Worm (Caenorhabditis elegans): Measurements from ENCODE around the gene C56C10.4.

The C56C10.4 gene

ce11 chrII:6582758-6583157 is at the start of gene C56C10.4:
TSS of gene C56C10.4 (plus strand) at chrII:6583058.
- TF ChIP-seq W03F9.2 (tag; optimal IDR thresholded peaks at IDR 0.05), result no peak
- no peak for TF ChIP-seq him-1 (tag; optimal IDR thresholded peaks at IDR 0.05)
- no peak for TF ChIP-seq dao-5 (tag; optimal IDR thresholded peaks at IDR 0.05)

ce11 chrII:6535957-6536424 is 46.9 kb upstream of the C56C10.4 start, which contains the start of gene utp-20:
TSS of gene utp-20 (plus strand) at chrII:6536374.
- TF ChIP-seq W03F9.2 (tag; optimal IDR thresholded peaks at IDR 0.05) (peak; percentile 62), him-1 (tag; optimal IDR thresholded peaks at IDR 0.05) (no peak)

DNA sequence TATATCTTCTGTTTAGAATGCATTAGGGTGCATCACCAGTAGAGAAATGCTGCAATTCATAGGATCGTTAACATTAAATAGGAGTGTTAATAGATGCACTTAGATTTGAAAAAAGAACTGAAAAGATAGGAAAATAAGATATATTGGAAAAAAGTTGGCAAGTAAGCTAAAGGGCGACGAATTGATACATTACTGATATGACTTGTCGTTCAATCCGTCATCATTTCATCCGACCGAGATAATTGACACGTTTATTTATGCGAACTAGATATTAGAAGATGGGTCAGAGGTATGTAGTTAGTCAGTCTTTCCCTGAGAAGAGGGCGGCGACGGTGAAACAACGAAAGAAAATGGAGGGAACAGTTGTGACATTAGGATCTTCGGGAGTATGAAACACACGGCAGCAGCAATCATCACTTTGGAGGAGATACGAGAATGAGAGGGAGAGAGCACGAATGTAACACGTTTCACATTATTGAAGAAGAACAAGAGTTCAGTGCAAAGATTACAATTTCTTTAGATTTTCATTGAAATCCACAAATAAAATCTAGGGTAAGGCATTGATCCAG is 37.9 kb upstream of the C56C10.4 start, which contains the start of gene lron-15:
Gene lron-15, minus strand, starts transcription at position 51 of the 569 bp plus-strand sequence.
- no peak for TF ChIP-seq W03F9.2 (tag; optimal IDR thresholded peaks at IDR 0.05)
- TF ChIP-seq him-1 (tag; optimal IDR thresholded peaks at IDR 0.05), result no peak
- no peak for TF ChIP-seq dao-5 (tag; optimal IDR thresholded peaks at IDR 0.05)

ce11 chrII:6554677-6555076 is 28.2 kb upstream of the C56C10.4 start, which contains the start of gene wrn-1:
TSS of gene wrn-1 (plus strand) at chrII:6554977.
- TF ChIP-seq dao-5 (tag; optimal IDR thresholded peaks at IDR 0.05) (no peak), him-1 (tag; optimal IDR thresholded peaks at IDR 0.05) (no peak), W03F9.2 (tag; optimal IDR thresholded peaks at IDR 0.05) (no peak)

DNA sequence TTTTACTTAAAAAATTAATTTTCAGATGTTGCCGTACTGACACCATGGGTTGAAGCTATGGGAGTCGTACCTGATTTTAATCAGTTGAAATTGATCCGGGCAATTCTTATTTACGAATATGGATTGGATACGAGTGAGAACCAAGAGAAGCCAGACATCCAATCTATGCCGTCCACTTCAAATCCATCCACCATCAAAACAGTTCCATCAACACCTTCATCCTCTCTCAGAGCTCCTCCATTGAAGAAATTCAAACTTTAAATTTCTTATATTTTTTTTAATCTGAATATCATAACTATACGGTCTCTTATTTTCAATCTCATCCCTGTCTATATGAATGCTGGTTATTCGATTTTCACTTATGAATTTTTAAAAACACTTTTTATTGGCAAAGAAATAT is 24.0 kb upstream of the C56C10.4 start:
- TF ChIP-seq him-1 (tag; optimal IDR thresholded peaks at IDR 0.05) (no peak), W03F9.2 (tag; optimal IDR thresholded peaks at IDR 0.05) (no peak), dao-5 (tag; optimal IDR thresholded peaks at IDR 0.05) (no peak)

ce11 chrII:6560291-6560690 is 22.6 kb upstream of the C56C10.4 start:
- no peak for TF ChIP-seq W03F9.2 (tag; optimal IDR thresholded peaks at IDR 0.05)
- no peak for TF ChIP-seq him-1 (tag; optimal IDR thresholded peaks at IDR 0.05)
- no peak for TF ChIP-seq dao-5 (tag; optimal IDR thresholded peaks at IDR 0.05)

DNA sequence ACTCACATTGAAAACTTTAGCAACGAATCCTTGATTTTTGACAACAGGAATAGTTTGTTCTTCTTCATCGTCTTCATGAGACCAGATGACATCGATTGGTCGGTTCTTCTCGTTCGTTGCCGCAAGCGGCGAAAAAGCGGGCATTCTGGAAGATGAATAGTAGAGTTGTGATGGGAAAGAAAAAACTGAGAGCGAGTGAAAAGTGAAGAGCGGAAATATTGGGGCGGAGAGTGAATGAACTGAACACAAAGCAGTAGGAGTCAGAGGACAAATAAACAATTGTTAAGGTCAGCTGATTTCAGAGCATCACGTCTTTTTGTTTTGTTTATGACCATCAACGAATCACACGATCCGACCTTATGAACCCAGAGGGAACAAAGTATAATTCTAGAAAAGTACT is 21.6 kb upstream of the C56C10.4 start, which contains the start of gene F18C5.10:
Gene F18C5.10, minus strand, starts transcription at position 145 of the 400 bp plus-strand sequence.
- TF ChIP-seq W03F9.2 (tag; optimal IDR thresholded peaks at IDR 0.05) (no peak), him-1 (tag; optimal IDR thresholded peaks at IDR 0.05) (no peak), dao-5 (tag; optimal IDR thresholded peaks at IDR 0.05) (no peak)

DNA sequence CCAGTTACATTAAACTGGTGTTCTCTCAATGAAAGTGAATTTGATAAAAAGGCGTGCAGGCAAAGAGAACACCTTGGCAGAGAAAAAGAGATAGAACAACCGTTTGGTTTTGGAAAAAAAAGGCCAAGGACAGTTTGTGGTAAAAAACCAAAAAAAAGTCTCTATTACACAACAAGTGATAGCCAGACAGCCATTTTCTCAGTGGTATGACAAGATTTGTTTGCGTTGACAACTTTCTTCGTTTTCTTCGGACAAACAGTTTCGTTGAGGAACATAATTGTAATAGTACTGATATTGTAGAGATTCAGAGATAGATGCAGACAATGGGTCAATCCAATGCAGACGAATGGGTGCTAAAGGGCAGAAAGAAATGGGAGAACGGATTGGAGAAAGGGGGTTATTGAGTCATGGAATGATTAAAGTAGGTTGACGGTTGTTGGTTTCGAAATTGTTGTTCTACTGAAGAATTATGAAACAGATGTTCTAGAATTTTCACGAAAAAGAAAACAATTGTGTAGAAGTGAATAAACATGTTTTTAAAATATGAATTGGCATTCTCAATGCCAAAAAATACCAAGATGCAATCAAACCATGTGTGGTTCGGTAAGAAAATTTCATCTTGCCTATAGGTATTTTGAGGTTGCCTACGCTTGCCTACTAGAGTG is 20.5 kb upstream of the C56C10.4 start:
- TF ChIP-seq dao-5 (tag; optimal IDR thresholded peaks at IDR 0.05) (no peak), him-1 (tag; optimal IDR thresholded peaks at IDR 0.05) (no peak)

ce11 chrII:6563238-6563637 is 19.6 kb upstream of the C56C10.4 start:
- no peak for TF ChIP-seq him-1 (tag; optimal IDR thresholded peaks at IDR 0.05)
- no peak for TF ChIP-seq dao-5 (tag; optimal IDR thresholded peaks at IDR 0.05)
- no peak for TF ChIP-seq W03F9.2 (tag; optimal IDR thresholded peaks at IDR 0.05)

DNA sequence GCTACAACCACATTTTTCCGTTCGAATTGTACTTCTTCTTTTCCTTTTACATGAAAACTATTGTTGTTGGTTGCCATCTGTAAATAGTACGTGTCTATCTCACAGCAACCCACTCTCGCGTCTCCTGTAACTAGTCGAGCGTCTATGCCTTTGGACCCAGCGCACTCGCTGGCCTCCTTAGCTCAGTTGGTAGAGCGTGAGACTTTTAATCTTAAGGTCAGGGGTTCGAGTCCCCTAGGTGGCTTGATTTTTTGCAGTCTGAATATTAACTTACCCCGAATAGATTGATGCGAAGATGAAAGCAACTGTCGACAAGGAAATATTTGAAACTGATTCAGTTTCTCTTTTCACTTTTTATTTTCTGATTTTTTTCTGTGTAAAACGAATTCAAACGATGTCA is 17.8 kb upstream of the C56C10.4 start, which contains the start of gene mpz-3:
Gene mpz-3, minus strand, starts transcription at position 320 of the 400 bp plus-strand sequence.
- TF ChIP-seq dao-5 (tag; optimal IDR thresholded peaks at IDR 0.05) (no peak), W03F9.2 (tag; optimal IDR thresholded peaks at IDR 0.05) (no peak), him-1 (tag; optimal IDR thresholded peaks at IDR 0.05) (no peak)

ce11 chrII:6566628-6567180 is 16.2 kb upstream of the C56C10.4 start, which contains the start of the genes F18C5.5 and F18C5.9:
TSS of gene F18C5.5 (minus strand) at chrII:6566728.
TSS of gene F18C5.9 (plus strand) at chrII:6567130.
- no peak for TF ChIP-seq W03F9.2 (tag; optimal IDR thresholded peaks at IDR 0.05)
- no peak for TF ChIP-seq dao-5 (tag; optimal IDR thresholded peaks at IDR 0.05)
- TF ChIP-seq him-1 (tag; optimal IDR thresholded peaks at IDR 0.05), result no peak

ce11 chrII:6568707-6569106 is 14.2 kb upstream of the C56C10.4 start, which contains the start of gene sra-27:
TSS of gene sra-27 (plus strand) at chrII:6569007.
- TF ChIP-seq him-1 (tag; optimal IDR thresholded peaks at IDR 0.05) (no peak), W03F9.2 (tag; optimal IDR thresholded peaks at IDR 0.05) (no peak), dao-5 (tag; optimal IDR thresholded peaks at IDR 0.05) (no peak)

DNA sequence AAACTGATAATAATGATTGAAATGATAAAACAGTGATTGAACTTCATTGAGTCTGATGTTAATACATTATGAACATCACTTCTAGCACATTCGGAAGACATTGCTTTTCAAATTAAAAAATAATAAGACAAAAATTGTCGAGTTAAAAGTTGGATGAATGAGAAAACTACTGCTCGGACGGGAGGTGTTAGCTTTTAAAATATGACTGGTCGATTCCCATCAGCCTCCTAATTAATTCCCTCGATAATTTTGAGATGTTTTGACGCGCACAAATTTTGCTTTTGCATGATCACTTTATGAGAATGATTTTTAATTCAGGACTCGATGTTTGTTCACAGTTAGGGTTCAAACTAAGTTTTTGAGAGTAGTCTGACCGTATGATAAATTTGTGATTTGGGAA is 9.2 kb upstream of the C56C10.4 start, which contains the start of gene sra-28:
Gene sra-28, minus strand, starts transcription at position 101 of the 400 bp plus-strand sequence.
- no peak for TF ChIP-seq dao-5 (tag; optimal IDR thresholded peaks at IDR 0.05)
- TF ChIP-seq him-1 (tag; optimal IDR thresholded peaks at IDR 0.05), result no peak
- no peak for TF ChIP-seq W03F9.2 (tag; optimal IDR thresholded peaks at IDR 0.05)

- TF ChIP-seq dao-5 (tag; optimal IDR thresholded peaks at IDR 0.05), result no peak
- no peak for TF ChIP-seq W03F9.2 (tag; optimal IDR thresholded peaks at IDR 0.05)
- TF ChIP-seq him-1 (tag; optimal IDR thresholded peaks at IDR 0.05), result no peak
These were observed 7.2 kb upstream of the C56C10.4 start, which contains the start of gene sra-29 for ce11 chrII:6575647-6576046. TSS of gene sra-29 (minus strand) at chrII:6575747.
